Fruit fly (Drosophila melanogaster) whole organism, wandering third instar larva: ENCODE results near the gene SelT.

Experiments
- CG9705 ChIP-seq: fragments of 200-800 bp; sonication (Bioruptor generic); optimal IDR thresholded peaks from 2 replicates; lab custom pipeline; 2018; ENCODE audit warnings: missing biosample characterization, mild to moderate bottlenecking, missing genetic modification characterization
- CrebA ChIP-seq: fragments of 200-800 bp; sonication (Bioruptor generic); optimal IDR thresholded peaks from 2 replicates; lab custom pipeline; 2016; ENCODE audit warnings: missing biosample characterization, mild to moderate bottlenecking, missing genetic modification characterization, borderline replicate concordance
- Dfd ChIP-seq: fragments of >200 bp; optimal IDR thresholded peaks from 2 replicates; lab custom pipeline; 2017; ENCODE audit warnings: missing biosample characterization, missing genetic modification characterization
- HLH106 ChIP-seq: fragments of 200-800 bp; optimal IDR thresholded peaks from 3 replicates; lab custom pipeline; 2019; ENCODE audit warnings: missing biosample characterization, mild to moderate bottlenecking, missing genetic modification characterization, moderate library complexity
- Hnf4 ChIP-seq: fragments of 200-800 bp; sonication (Bioruptor generic); optimal IDR thresholded peaks from 2 replicates; lab custom pipeline; 2016; ENCODE audit warnings: missing biosample characterization, mild to moderate bottlenecking, missing genetic modification characterization
- Hr78 ChIP-seq: fragments of >200 bp; optimal IDR thresholded peaks from 2 replicates; lab custom pipeline; 2017; ENCODE audit warnings: missing biosample characterization, missing genetic modification characterization
- Hr83 ChIP-seq: fragments of 200-300 bp; sonication (Bioruptor generic); optimal IDR thresholded peaks from 2 replicates; lab custom pipeline; 2016; ENCODE audit warnings: missing biosample characterization, mild to moderate bottlenecking, missing genetic modification characterization, moderate library complexity; ENCODE audit not compliant: poor library complexity, severe bottlenecking
- Jra ChIP-seq: sonication (Bioruptor generic); optimal IDR thresholded peaks from 2 replicates; lab custom pipeline; 2016; ENCODE audit warnings: missing biosample characterization, missing genetic modification characterization
- Mio ChIP-seq: sonication (Bioruptor generic); optimal IDR thresholded peaks from 2 replicates; lab custom pipeline; 2016; ENCODE audit warnings: missing biosample characterization, missing genetic modification characterization
- Myc ChIP-seq: fragments of >200 bp; optimal IDR thresholded peaks from 2 replicates; lab custom pipeline; 2017
- OdsH ChIP-seq: fragments of 200-800 bp; sonication (Bioruptor generic); optimal IDR thresholded peaks from 2 replicates; lab custom pipeline; 2016; ENCODE audit warnings: missing biosample characterization, mild to moderate bottlenecking, missing genetic modification characterization
- Rel ChIP-seq, 2 experiments: fragments of 200-800 bp; sonication (Bioruptor generic) in 1 of 2; optimal IDR thresholded peaks; 2 replicates in 1 of 2; 3 replicates in 1 of 2; lab custom pipeline; 2016 to 2019; ENCODE audit warnings: mild to moderate bottlenecking in 2 of 2, missing biosample characterization in 2 of 2, missing genetic modification characterization in 2 of 2, moderate library complexity in 1 of 2
- Sp1 ChIP-seq: fragments of 200-800 bp; sonication (Bioruptor generic); optimal IDR thresholded peaks from 3 replicates; lab custom pipeline; 2019; ENCODE audit warnings: missing biosample characterization, mild to moderate bottlenecking, missing genetic modification characterization, moderate library complexity
- Vsx2 ChIP-seq: fragments of 200-300, 225-300 bp; sonication (Bioruptor generic); optimal IDR thresholded peaks from 2 replicates; lab custom pipeline; 2018; ENCODE audit warnings: missing biosample characterization, missing genetic modification characterization; ENCODE audit not compliant: partially characterized antibody
- br ChIP-seq: fragments of 200-800 bp; sonication (Bioruptor generic); optimal IDR thresholded peaks from 2 replicates; lab custom pipeline; 2016; ENCODE audit warnings: missing biosample characterization, missing genetic modification characterization
- dl ChIP-seq, 2 experiments: fragments of 175-275, 200-275 bp in 1 of 2; fragments of 200-275 bp in 1 of 2; sonication (Bioruptor generic); optimal IDR thresholded peaks; lab custom pipeline; 2018; ENCODE audit warnings: mild to moderate bottlenecking in 2 of 2, missing biosample characterization in 2 of 2, missing genetic modification characterization in 2 of 2, moderate library complexity in 2 of 2; ENCODE audit not compliant: partially characterized antibody in 2 of 2, insufficient read depth in 1 of 2
- dmrt93B ChIP-seq: fragments of 200-800 bp; sonication (Bioruptor generic); optimal IDR thresholded peaks from 2 replicates; lab custom pipeline; 2018; ENCODE audit warnings: missing biosample characterization, mild to moderate bottlenecking, missing genetic modification characterization
- ey ChIP-seq: fragments of 200-800 bp; sonication (Bioruptor generic); optimal IDR thresholded peaks from 2 replicates; lab custom pipeline; 2016; ENCODE audit warnings: missing biosample characterization, missing genetic modification characterization
- foxo ChIP-seq, 2 experiments: fragments of 200-800 bp; sonication (Bioruptor generic); optimal IDR thresholded peaks; 2 replicates in 1 of 2; 3 replicates in 1 of 2; lab custom pipeline; 2016 to 2017; ENCODE audit warnings: missing biosample characterization in 2 of 2, missing genetic modification characterization in 2 of 2
- fru ChIP-seq: fragments of 200-800 bp; sonication (Bioruptor generic); optimal IDR thresholded peaks from 3 replicates; lab custom pipeline; 2016; ENCODE audit warnings: missing biosample characterization, mild to moderate bottlenecking, missing genetic modification characterization
- h ChIP-seq: fragments of 200-800 bp; sonication (Bioruptor generic); optimal IDR thresholded peaks from 3 replicates; lab custom pipeline; 2016; ENCODE audit warnings: missing biosample characterization, mild to moderate bottlenecking, missing genetic modification characterization
- jim ChIP-seq: fragments of 175-275, 200-325 bp; sonication (Bioruptor generic); optimal IDR thresholded peaks from 2 replicates; lab custom pipeline; 2016; ENCODE audit warnings: missing biosample characterization, mild to moderate bottlenecking, missing genetic modification characterization
- lola ChIP-seq: fragments of >200 bp; optimal IDR thresholded peaks from 2 replicates; lab custom pipeline; 2017; ENCODE audit warnings: missing biosample characterization, missing genetic modification characterization
- psq ChIP-seq: fragments of 200-800 bp; sonication (Bioruptor generic); optimal IDR thresholded peaks from 3 replicates; lab custom pipeline; 2017; ENCODE audit warnings: missing biosample characterization, mild to moderate bottlenecking, missing genetic modification characterization, moderate library complexity
- rgr ChIP-seq: fragments of 200-800 bp; sonication (Bioruptor generic); optimal IDR thresholded peaks from 3 replicates; lab custom pipeline; 2016; ENCODE audit warnings: missing biosample characterization, mild to moderate bottlenecking, missing genetic modification characterization
- sage ChIP-seq: fragments of 200-800 bp; sonication (Bioruptor generic); optimal IDR thresholded peaks from 2 replicates; lab custom pipeline; 2016; ENCODE audit warnings: missing biosample characterization, mild to moderate bottlenecking, missing genetic modification characterization
- sv ChIP-seq: fragments of 200-800 bp; sonication (Bioruptor generic); optimal IDR thresholded peaks from 3 replicates; lab custom pipeline; 2016; ENCODE audit warnings: missing biosample characterization, missing genetic modification characterization
- tai ChIP-seq: sonication (Bioruptor generic); optimal IDR thresholded peaks from 2 replicates; lab custom pipeline; 2016; ENCODE audit warnings: missing biosample characterization, missing genetic modification characterization
- usp ChIP-seq: fragments of >200 bp; optimal IDR thresholded peaks from 2 replicates; lab custom pipeline; 2017; ENCODE audit warnings: missing biosample characterization, missing genetic modification characterization
- woc ChIP-seq: sonication (Bioruptor generic); optimal IDR thresholded peaks from 2 replicates; lab custom pipeline; 2016; ENCODE audit warnings: missing biosample characterization, mild to moderate bottlenecking, missing genetic modification characterization

The SelT gene

dm6 chr2L:5037402-5037860 lies 26.7 kb downstream of the SelT start, which contains the start of the genes CG14042 and SP555:
TSS of gene CG14042 (plus strand) at chr2L:5037709.
TSS of gene SP555 (plus strand) at chr2L:5037709.
- TF ChIP-seq sage: no peak
- TF ChIP-seq woc: no peak
- no peak for TF ChIP-seq Hnf4 (GFP tag; lab: Kevin White, UChicago)
- TF ChIP-seq Rel (GFP tag; optimal IDR thresholded peaks at IDR 0.05; lab: Kevin White, UChicago): no peak
- no peak for TF ChIP-seq Rel (tag; optimal IDR thresholded peaks at IDR 0.05; lab: Kevin White, UChicago)
- no peak for TF ChIP-seq Mio (GFP tag; lab: Kevin White, UChicago)
- no peak for TF ChIP-seq fru (GFP tag; lab: Kevin White, UChicago)
- TF ChIP-seq rgr: no peak
- TF ChIP-seq br (GFP tag; lab: Kevin White, UChicago): no peak
- TF ChIP-seq lola (GFP tag; lab: Kevin White, UChicago): no peak
- no peak for TF ChIP-seq OdsH (GFP tag; lab: Kevin White, UChicago)
- no peak for TF ChIP-seq Sp1 (GFP tag; lab: Kevin White, UChicago)

dm6 chr2L:5042076-5042475 lies 31.4 kb downstream of the SelT start:
- TF ChIP-seq jim (GFP tag; lab: Kevin White, UChicago): no peak
- TF ChIP-seq woc: no peak
- no peak for TF ChIP-seq ey (GFP tag; lab: Kevin White, UChicago)
- no peak for TF ChIP-seq Rel (GFP tag; optimal IDR thresholded peaks at IDR 0.05; lab: Kevin White, UChicago)
- no peak for TF ChIP-seq Rel (tag; optimal IDR thresholded peaks at IDR 0.05; lab: Kevin White, UChicago)
- TF ChIP-seq Jra (GFP tag; lab: Kevin White, UChicago): no peak
- TF ChIP-seq lola (GFP tag; lab: Kevin White, UChicago): no peak
- TF ChIP-seq Hr83: no peak
- TF ChIP-seq Vsx2: no peak
- TF ChIP-seq sv: no peak
- no peak for TF ChIP-seq tai (GFP tag; lab: Kevin White, UChicago)
- TF ChIP-seq foxo (GFP tag; optimal IDR thresholded peaks at IDR 0.05; lab: Kevin White, UChicago): no peak
- TF ChIP-seq sage: no peak
- no peak for TF ChIP-seq dmrt93B (GFP tag; lab: Kevin White, UChicago)
- no peak for TF ChIP-seq HLH106 (tag; lab: Kevin White, UChicago)
- no peak for TF ChIP-seq dl (GFP tag; optimal IDR thresholded peaks at IDR 0.05; lab: Kevin White, UChicago; ENCODE audit: insufficient read depth in 1 of 2, partially characterized antibody in 2 of 2)
- TF ChIP-seq h (GFP tag; lab: Kevin White, UChicago): no peak

dm6 chr2L:5043043-5043442 lies 32.3 kb downstream of the SelT start, which contains the start of the genes CG33995, CG44000 and CG44001:
TSS of gene CG33995 (plus strand) at chr2L:5043270.
TSS of gene CG44000 (plus strand) at chr2L:5043270.
TSS of gene CG44001 (plus strand) at chr2L:5043270.
- TF ChIP-seq jim (GFP tag; lab: Kevin White, UChicago) (no peak), Vsx2 (no peak), Myc (lab: Kevin White, UChicago) (no peak), Rel (GFP tag; optimal IDR thresholded peaks at IDR 0.05; lab: Kevin White, UChicago) (no peak), Rel (tag; optimal IDR thresholded peaks at IDR 0.05; lab: Kevin White, UChicago) (peak; percentile 57), tai (GFP tag; lab: Kevin White, UChicago) (no peak), CG9705 (GFP tag; lab: Kevin White, UChicago) (peak; percentile 52), sv (peak; percentile 42), Hr78 (GFP tag; lab: Kevin White, UChicago) (no peak), Hr83 (peak; percentile 85), CrebA (GFP tag; lab: Kevin White, UChicago) (no peak), sage (peak; percentile 44), lola (GFP tag; lab: Kevin White, UChicago) (no peak), Sp1 (GFP tag; lab: Kevin White, UChicago) (peak; percentile 52), OdsH (GFP tag; lab: Kevin White, UChicago) (peak; percentile 20), rgr (peak; percentile 74), Mio (GFP tag; lab: Kevin White, UChicago) (no peak), Dfd (no peak), h (GFP tag; lab: Kevin White, UChicago) (peak; percentile 51), foxo (GFP tag; optimal IDR thresholded peaks at IDR 0.05; lab: Kevin White, UChicago) (peak in 1 of 2 experiments; percentile 74), ey (GFP tag; lab: Kevin White, UChicago) (peak; percentile 14), HLH106 (tag; lab: Kevin White, UChicago) (peak; percentile 48), Jra (GFP tag; lab: Kevin White, UChicago) (peak; percentile 31), Hnf4 (GFP tag; lab: Kevin White, UChicago) (no peak), dmrt93B (GFP tag; lab: Kevin White, UChicago) (peak; percentile 5), usp (no peak), br (GFP tag; lab: Kevin White, UChicago) (peak; percentile 61), psq (GFP tag; lab: Kevin White, UChicago) (peak; percentile 7), fru (GFP tag; lab: Kevin White, UChicago) (peak; percentile 50)
- TF ChIP-seq, all 38 proteins: peak for 17
